Worm (Caenorhabditis elegans): ENCODE data around the gene ifas-2.

ce11 chrV:16911294-16911693, 22.6 kb upstream of the ifas-2 start:
- TF ChIP-seq flt-1 (GFP tag; IDR thresholded peaks at IDR 0.05): no peak
- no peak for TF ChIP-seq ref-1 (GFP tag; conservative IDR thresholded peaks at IDR 0.05)

Measured in whole organism, midembryonic.